Fruit fly (Drosophila melanogaster) whole organism, embryonic: ENCODE results near the gene CG10347.

ENCODE experiments used
- ATbp ChIP-seq: fragments of 200-800 bp; sonication (Bioruptor generic); optimal IDR thresholded peaks from 2 replicates; lab custom pipeline; 2017; ENCODE audit warnings: missing biosample characterization, mild to moderate bottlenecking, missing genetic modification characterization, missing genetic modification reagents
- Atf6 ChIP-seq: fragments of 200-800 bp; sonication (Bioruptor generic); IDR thresholded peaks from 2 replicates; pipeline ENCODE4 v1.3.6; 2022; ENCODE audit warnings: missing biosample characterization, missing genetic modification characterization
- CG10209 ChIP-seq: fragments of 200-800 bp; sonication (Bioruptor generic); optimal IDR thresholded peaks from 3 replicates; lab custom pipeline; 2017; ENCODE audit warnings: missing biosample characterization, mild to moderate bottlenecking, missing genetic modification characterization, missing genetic modification reagents
- CG10267 ChIP-seq: fragments of 200-800 bp; sonication (Bioruptor generic); optimal IDR thresholded peaks from 2 replicates; lab custom pipeline; 2018; ENCODE audit warnings: missing biosample characterization, mild to moderate bottlenecking, missing genetic modification characterization, moderate library complexity
- CG10462 ChIP-seq: fragments of 200-800 bp; sonication (Bioruptor generic); optimal IDR thresholded peaks from 2 replicates; lab custom pipeline; 2016; ENCODE audit warnings: missing biosample characterization, missing genetic modification characterization
- CG10543 ChIP-seq: fragments of 200-800 bp; sonication (Bioruptor generic); optimal IDR thresholded peaks from 3 replicates; lab custom pipeline; 2017; ENCODE audit warnings: missing biosample characterization, mild to moderate bottlenecking, missing genetic modification characterization, moderate library complexity
- CG10959 ChIP-seq: fragments of 200-800 bp; sonication (Bioruptor generic); IDR thresholded peaks from 2 replicates; pipeline ENCODE4 v1.3.6; 2022; ENCODE audit warnings: missing biosample characterization, missing genetic modification characterization
- CG11085 ChIP-seq: fragments of 200-800 bp; sonication (Bioruptor generic); IDR thresholded peaks from 2 replicates; pipeline ENCODE4 v1.3.6; 2022; ENCODE audit warnings: missing biosample characterization, missing genetic modification characterization
- CG11504 ChIP-seq: fragments of 200-800 bp; sonication (Bioruptor generic); optimal IDR thresholded peaks from 3 replicates; lab custom pipeline; 2019; ENCODE audit warnings: missing biosample characterization, mild to moderate bottlenecking, missing genetic modification characterization, moderate library complexity
- CG12071 ChIP-seq: fragments of 200-800 bp; sonication (Bioruptor generic); optimal IDR thresholded peaks from 3 replicates; lab custom pipeline; 2018; ENCODE audit warnings: missing biosample characterization, mild to moderate bottlenecking, missing genetic modification characterization
- CG12299 ChIP-seq: fragments of 200-800 bp; sonication (Bioruptor generic); optimal IDR thresholded peaks from 2 replicates; lab custom pipeline; 2018; ENCODE audit warnings: missing biosample characterization, mild to moderate bottlenecking, missing genetic modification characterization
- CG13287 ChIP-seq: fragments of 200-800 bp; sonication (Bioruptor generic); IDR thresholded peaks from 2 replicates; pipeline ENCODE4 v1.3.6; 2022; ENCODE audit warnings: missing biosample characterization, missing genetic modification characterization; ENCODE audit not compliant: partially characterized antibody
- CG17361 ChIP-seq: fragments of 200-800 bp; sonication (Bioruptor generic); IDR thresholded peaks from 3 replicates; pipeline ENCODE4 v1.3.6; 2022; ENCODE audit warnings: missing biosample characterization, missing genetic modification characterization
- CG17612 ChIP-seq: fragments of 200-800 bp; sonication (Bioruptor generic); IDR thresholded peaks from 2 replicates; pipeline ENCODE4 v1.3.6; 2022; ENCODE audit warnings: missing biosample characterization, missing genetic modification characterization
- CG30020 ChIP-seq: fragments of 200-800 bp; optimal IDR thresholded peaks from 2 replicates; lab custom pipeline; 2019; ENCODE audit warnings: missing biosample characterization, mild to moderate bottlenecking, missing genetic modification characterization, moderate library complexity
- CG32532 ChIP-seq: fragments of 200-800 bp; sonication (Bioruptor generic); IDR thresholded peaks from 2 replicates; pipeline ENCODE4 v1.3.6; 2022; ENCODE audit warnings: missing biosample characterization, missing genetic modification characterization
- CG3847 ChIP-seq: fragments of 200-800 bp; sonication (Bioruptor generic); IDR thresholded peaks from 2 replicates; pipeline ENCODE4 v1.3.6; 2022; ENCODE audit warnings: missing biosample characterization, missing genetic modification characterization
- CG3995 ChIP-seq: fragments of 200-800 bp; sonication (Bioruptor generic); optimal IDR thresholded peaks from 3 replicates; lab custom pipeline; 2016; ENCODE audit warnings: missing biosample characterization, missing genetic modification characterization
- CG5953 ChIP-seq: fragments of 200-800 bp; sonication (Bioruptor generic); IDR thresholded peaks from 2 replicates; pipeline ENCODE4 v1.3.6; 2022; ENCODE audit warnings: missing biosample characterization, missing genetic modification characterization
- CG6854 ChIP-seq: fragments of 200-800 bp; sonication (Bioruptor generic); optimal IDR thresholded peaks from 3 replicates; lab custom pipeline; 2017; ENCODE audit warnings: missing biosample characterization, mild to moderate bottlenecking, missing genetic modification characterization
- CG7839 ChIP-seq: fragments of 200-800 bp; sonication (Bioruptor generic); optimal IDR thresholded peaks from 3 replicates; lab custom pipeline; 2018; ENCODE audit warnings: missing biosample characterization, mild to moderate bottlenecking, missing genetic modification characterization, moderate library complexity
- CG7963 ChIP-seq: fragments of 200-800 bp; sonication (Bioruptor generic); IDR thresholded peaks from 3 replicates; pipeline ENCODE4 v1.3.6; 2022; ENCODE audit warnings: missing biosample characterization, missing genetic modification characterization; ENCODE audit not compliant: partially characterized antibody
- CG9817 ChIP-seq: fragments of 200-800 bp; sonication (Bioruptor generic); optimal IDR thresholded peaks from 2 replicates; lab custom pipeline; 2018; ENCODE audit warnings: missing biosample characterization, mild to moderate bottlenecking, missing genetic modification characterization, moderate library complexity
- CoRest ChIP-seq: fragments of 200-800 bp; sonication (Bioruptor generic); optimal IDR thresholded peaks from 3 replicates; lab custom pipeline; 2018; ENCODE audit warnings: missing biosample characterization, mild to moderate bottlenecking, missing genetic modification characterization, moderate library complexity
- Dbx ChIP-seq: fragments of 200-800 bp; sonication (Bioruptor generic); IDR thresholded peaks from 3 replicates; pipeline ENCODE4 v1.3.6; 2022; ENCODE audit warnings: missing biosample characterization, missing genetic modification characterization
- Dek ChIP-seq: fragments of 200-800 bp; sonication (Bioruptor generic); optimal IDR thresholded peaks from 3 replicates; lab custom pipeline; 2019; ENCODE audit warnings: missing biosample characterization, mild to moderate bottlenecking, missing genetic modification characterization, moderate library complexity
- Dp ChIP-seq: fragments of 200-800 bp; sonication (Bioruptor generic); optimal IDR thresholded peaks from 2 replicates; lab custom pipeline; 2018; ENCODE audit warnings: missing biosample characterization, mild to moderate bottlenecking, missing genetic modification characterization, moderate library complexity
- Hr78 ChIP-seq, 2 experiments: fragments of 200-800 bp in 1 of 2; fragments of >200 bp in 1 of 2; sonication (Bioruptor generic) in 1 of 2; optimal IDR thresholded peaks; 2 replicates each; lab custom pipeline; 2017 to 2019; ENCODE audit warnings: missing biosample characterization in 2 of 2, missing genetic modification characterization in 2 of 2, mild to moderate bottlenecking in 1 of 2, moderate library complexity in 1 of 2
- Ssrp ChIP-seq: fragments of 200-800 bp; sonication (Bioruptor generic); optimal IDR thresholded peaks from 2 replicates; lab custom pipeline; 2018; ENCODE audit warnings: missing biosample characterization, mild to moderate bottlenecking, missing genetic modification characterization, moderate library complexity
- Taf1 ChIP-seq: fragments of 200-800 bp; sonication (Bioruptor generic); IDR thresholded peaks from 2 replicates; pipeline ENCODE4 v1.3.6; 2022; ENCODE audit warnings: missing biosample characterization, missing genetic modification characterization
- Vsx1 ChIP-seq: fragments of 200-800 bp; sonication (Bioruptor generic); optimal IDR thresholded peaks from 2 replicates; lab custom pipeline; 2017; ENCODE audit warnings: missing biosample characterization, mild to moderate bottlenecking, missing genetic modification characterization, missing genetic modification reagents
- al ChIP-seq: fragments of 200-800 bp; sonication (Bioruptor generic); IDR thresholded peaks from 2 replicates; pipeline ENCODE4 v1.3.6; 2022; ENCODE audit warnings: missing biosample characterization, missing genetic modification characterization
- cad ChIP-seq: fragments of >200 bp; optimal IDR thresholded peaks from 2 replicates; lab custom pipeline; 2017; ENCODE audit warnings: missing biosample characterization, missing genetic modification characterization
- ci ChIP-seq: fragments of 200-800 bp; sonication (Bioruptor generic); IDR thresholded peaks from 3 replicates; pipeline ENCODE4 v1.3.6; 2022; ENCODE audit warnings: missing biosample characterization, missing genetic modification characterization
- dan ChIP-seq: fragments of 200-800 bp; sonication (Bioruptor generic); IDR thresholded peaks from 2 replicates; pipeline ENCODE4 v1.3.6; 2022; ENCODE audit warnings: missing biosample characterization, missing genetic modification characterization
- dati ChIP-seq: fragments of 200-800 bp; sonication (Bioruptor generic); IDR thresholded peaks from 2 replicates; pipeline ENCODE4 v1.3.6; 2022; ENCODE audit warnings: missing biosample characterization, missing genetic modification characterization
- dimm ChIP-seq: fragments of 200-800 bp; sonication (Bioruptor generic); IDR thresholded peaks from 2 replicates; pipeline ENCODE4 v1.3.6; 2022; ENCODE audit warnings: missing biosample characterization, missing genetic modification characterization
- ewg ChIP-seq: fragments of 200-800 bp; sonication (Bioruptor generic); optimal IDR thresholded peaks from 3 replicates; lab custom pipeline; 2017; ENCODE audit warnings: mild to moderate bottlenecking, missing biosample characterization, missing genetic modification reagents, missing genetic modification characterization
- exex ChIP-seq: fragments of 200-800 bp; sonication (Bioruptor generic); optimal IDR thresholded peaks from 4 replicates; lab custom pipeline; 2018; ENCODE audit warnings: missing biosample characterization, mild to moderate bottlenecking, missing genetic modification characterization, moderate library complexity
- ftz-f1 ChIP-seq: fragments of 200-800 bp; sonication (Bioruptor generic); optimal IDR thresholded peaks from 2 replicates; lab custom pipeline; 2016; ENCODE audit warnings: missing biosample characterization, missing genetic modification characterization
- gem ChIP-seq: fragments of 200-800 bp; sonication (Bioruptor generic); optimal IDR thresholded peaks from 2 replicates; lab custom pipeline; 2019; ENCODE audit warnings: missing biosample characterization, mild to moderate bottlenecking, missing genetic modification characterization, moderate library complexity
- grau ChIP-seq: fragments of 200-800 bp; optimal IDR thresholded peaks from 3 replicates; lab custom pipeline; 2019; ENCODE audit warnings: missing biosample characterization, mild to moderate bottlenecking, missing genetic modification characterization, moderate library complexity
- insv ChIP-seq, 2 experiments: fragments of 200-800 bp; sonication (Bioruptor generic); optimal IDR thresholded peaks; 3 replicates each; lab custom pipeline; 2016 to 2018; ENCODE audit warnings: missing biosample characterization in 2 of 2, missing genetic modification characterization in 2 of 2
- knrl ChIP-seq: fragments of 200-800 bp; sonication (Bioruptor generic); IDR thresholded peaks from 3 replicates; pipeline ENCODE4 v1.3.6; 2022; ENCODE audit warnings: missing biosample characterization, missing genetic modification characterization; ENCODE audit not compliant: partially characterized antibody
- phol ChIP-seq: fragments of 200-800 bp; sonication (Bioruptor generic); optimal IDR thresholded peaks from 3 replicates; lab custom pipeline; 2018; ENCODE audit warnings: missing biosample characterization, mild to moderate bottlenecking, missing genetic modification characterization, moderate library complexity
- row ChIP-seq: fragments of 200-800 bp; sonication (Bioruptor generic); IDR thresholded peaks from 3 replicates; pipeline ENCODE4 v1.3.6; 2022; ENCODE audit warnings: missing biosample characterization, missing genetic modification characterization
- seq ChIP-seq: fragments of 200-800 bp; sonication (Bioruptor generic); IDR thresholded peaks from 2 replicates; pipeline ENCODE4 v1.3.6; 2022; ENCODE audit warnings: missing biosample characterization, missing genetic modification characterization
- tup ChIP-seq: fragments of 200-800 bp; sonication (Bioruptor generic); optimal IDR thresholded peaks from 2 replicates; lab custom pipeline; 2016; ENCODE audit warnings: missing biosample characterization, mild to moderate bottlenecking, missing genetic modification characterization, moderate library complexity
- yki ChIP-seq: fragments of >200 bp; optimal IDR thresholded peaks from 3 replicates; lab custom pipeline; 2018
- zen ChIP-seq: fragments of 200-800 bp; sonication (Bioruptor generic); optimal IDR thresholded peaks from 3 replicates; lab custom pipeline; 2018; ENCODE audit warnings: missing biosample characterization, mild to moderate bottlenecking, missing genetic modification characterization, moderate library complexity

Gene CG10347

DNA sequence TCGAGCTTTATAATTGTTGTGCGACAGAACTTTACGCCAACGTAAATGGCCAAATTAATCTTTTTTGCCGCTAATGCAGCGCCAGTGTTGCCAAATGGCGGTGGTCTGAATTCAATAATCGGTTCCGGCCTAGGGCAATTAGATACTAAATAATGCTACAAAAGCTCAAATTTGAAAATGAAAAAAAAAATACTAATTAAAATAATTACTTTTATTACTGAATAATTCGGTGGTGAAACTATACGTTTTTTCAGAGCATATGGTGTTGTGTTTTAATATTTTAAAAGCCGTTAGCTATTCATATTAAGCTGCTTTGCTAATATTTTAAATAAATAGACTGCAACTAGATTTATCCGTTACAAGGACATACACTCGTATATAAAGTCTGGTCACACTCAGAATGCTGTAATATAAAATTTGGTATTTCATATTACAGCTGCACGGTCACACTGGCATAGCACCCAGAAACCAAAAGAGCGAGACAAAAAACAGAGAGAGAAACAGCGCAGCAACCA, 38.2 kb downstream of the CG10347 start, which contains the start of the genes CG1578 and rudhira (continued):
- peak; percentile 9 for TF ChIP-seq CG9817 (tag; lab: Kevin White, UChicago)
- peak; percentile 44 for TF ChIP-seq zen (tag; lab: Kevin White, UChicago)
- no peak for TF ChIP-seq CG5953
- no peak for TF ChIP-seq dati (GFP tag; lab: Robert Waterston, UW)
- no peak for TF ChIP-seq yki (lab: Kevin White, UChicago)
- no peak for TF ChIP-seq Dbx (GFP tag; lab: Robert Waterston, UW)
- TF ChIP-seq CG10543 (GFP tag; lab: Kevin White, UChicago) = peak; percentile 36
- TF ChIP-seq CG30020 (tag; lab: Kevin White, UChicago) = peak; percentile 13
- no peak for TF ChIP-seq CG12071
- peak; percentile 64 for TF ChIP-seq CoRest
- TF ChIP-seq Dek (tag; lab: Kevin White, UChicago) = no peak
- peak; percentile 39 for TF ChIP-seq phol (tag; lab: Kevin White, UChicago)
- no peak for TF ChIP-seq grau (tag; lab: Kevin White, UChicago)
- no peak for TF ChIP-seq gem (tag; lab: Kevin White, UChicago)
- no peak for TF ChIP-seq al
- TF ChIP-seq tup = no peak
- TF ChIP-seq CG17612 (GFP tag; lab: Robert Waterston, UW) = no peak
- TF ChIP-seq Taf1 (GFP tag; lab: Robert Waterston, UW) = no peak
- peak; percentile 71 for TF ChIP-seq ftz-f1 (GFP tag; lab: Kevin White, UChicago)
- no peak for TF ChIP-seq seq (GFP tag; lab: Robert Waterston, UW)
- TF ChIP-seq exex = peak; percentile 12
- TF ChIP-seq ci (GFP tag; lab: Robert Waterston, UW) = 0 out of 3 replicates have a peak, but pooled peaks have one; percentile 12
- no peak for TF ChIP-seq Vsx1
- TF ChIP-seq knrl (GFP tag; lab: Robert Waterston, UW) = no peak
- TF ChIP-seq CG10462 (GFP tag; lab: Kevin White, UChicago) = no peak
- TF ChIP-seq Dp (GFP tag; lab: Kevin White, UChicago) = peak; percentile 54
- TF ChIP-seq CG10959 = no peak
- TF ChIP-seq CG17361 = 0 out of 3 replicates have a peak, but pooled peaks have one; percentile 17
- peak; percentile 12; the same call in 1 of the 2 replicates for TF ChIP-seq CG13287 (GFP tag; lab: Robert Waterston, UW)
- TF ChIP-seq dan (GFP tag; lab: Robert Waterston, UW) = no peak
- TF ChIP-seq ATbp (GFP tag; lab: Kevin White, UChicago) = no peak
- TF ChIP-seq row (GFP tag; lab: Robert Waterston, UW) = peak; percentile 21
- no peak for TF ChIP-seq CG11085
- TF ChIP-seq CG10209 (GFP tag; lab: Kevin White, UChicago) = no peak
- TF ChIP-seq Atf6 (GFP tag; lab: Robert Waterston, UW) = no peak
- no peak for TF ChIP-seq CG32532
- peak in 1 of 2 experiments; percentile 12 for TF ChIP-seq insv (GFP tag; optimal IDR thresholded peaks at IDR 0.05; lab: Kevin White, UChicago)
- no peak for TF ChIP-seq Hr78 (GFP tag; optimal IDR thresholded peaks at IDR 0.05; lab: Kevin White, UChicago)
- no peak for TF ChIP-seq CG12299 (tag; lab: Kevin White, UChicago)
- no peak for TF ChIP-seq CG7963 (GFP tag; lab: Robert Waterston, UW)
- TF ChIP-seq dimm (GFP tag; lab: Robert Waterston, UW) = no peak
- peak; percentile 32 for TF ChIP-seq CG11504
- no peak for TF ChIP-seq CG3995
- TF ChIP-seq CG7839 (tag; lab: Kevin White, UChicago) = peak; percentile 2
- TF ChIP-seq CG10267 = peak; percentile 88
- no peak for TF ChIP-seq Ssrp (tag; lab: Kevin White, UChicago)
- 0 out of 2 replicates have a peak, but pooled peaks have one; percentile 31 for TF ChIP-seq CG3847 (GFP tag; lab: Robert Waterston, UW)
- no peak for TF ChIP-seq CG6854 (GFP tag; lab: Kevin White, UChicago)
- TF ChIP-seq cad (GFP tag; lab: Kevin White, UChicago) = no peak
- no peak for TF ChIP-seq ewg (GFP tag; lab: Kevin White, UChicago)
